Fruit fly (Drosophila melanogaster): ENCODE measurements around the gene CG4045.

Gene CG4045

DNA sequence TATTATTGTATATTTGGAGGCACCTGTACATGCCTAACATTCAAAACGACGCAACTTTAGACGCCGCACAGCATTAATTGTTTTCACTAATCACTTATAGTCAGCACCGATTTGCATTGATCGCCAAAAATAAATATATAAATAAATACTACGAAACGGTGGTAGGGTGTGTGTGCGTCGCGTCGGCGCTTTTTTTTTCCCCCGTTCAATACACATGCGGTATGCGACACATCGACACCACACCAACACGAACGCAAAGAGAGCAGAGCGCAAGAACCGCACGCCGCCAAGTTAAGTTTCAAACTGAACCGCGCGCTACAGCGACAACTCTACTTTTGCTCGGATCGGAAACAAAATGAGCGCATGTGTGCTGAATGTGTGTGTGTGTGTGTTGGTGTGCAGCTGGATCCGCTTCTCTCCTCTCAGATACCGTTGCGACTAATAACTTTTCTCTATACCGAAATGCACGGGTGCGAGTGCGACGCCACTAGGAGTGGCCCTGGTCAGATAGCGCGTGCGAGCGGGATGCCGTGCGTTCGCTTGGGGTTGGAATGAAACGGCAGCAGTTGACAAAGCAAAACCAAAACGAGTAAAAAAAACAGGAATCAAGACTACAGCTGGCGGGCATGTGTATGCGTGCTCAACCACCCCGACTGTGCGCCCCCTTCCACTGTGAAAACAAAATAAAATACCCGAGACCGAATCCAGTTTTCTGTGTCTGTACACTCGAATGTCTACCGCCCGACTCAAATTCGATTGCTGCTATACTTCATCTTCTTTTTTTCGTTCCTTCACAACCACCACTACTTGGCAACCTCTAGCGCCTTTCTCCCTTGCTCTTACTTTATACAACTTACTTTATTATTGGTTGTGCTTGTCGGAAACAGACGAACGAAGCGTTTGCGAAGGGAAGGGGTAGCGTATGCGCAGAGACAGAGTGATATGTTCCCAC lies 47.6 kb upstream of the CG4045 start, which contains the start of gene ph-d (continued):
- TF ChIP-seq Eip74EF (GFP tag; optimal IDR thresholded peaks at IDR 0.05) (no peak), nau (GFP tag; optimal IDR thresholded peaks at IDR 0.05) (peak; percentile 47), Fer3 (tag; optimal IDR thresholded peaks at IDR 0.05) (peak; percentile 31), D (optimal IDR thresholded peaks at IDR 0.05) (peak; percentile 73), D (GFP tag; optimal IDR thresholded peaks at IDR 0.05) (peak; percentile 9), CG2875 (GFP tag; optimal IDR thresholded peaks at IDR 0.05) (no peak), CG1602 (GFP tag; optimal IDR thresholded peaks at IDR 0.05) (peak; percentile 22), peb (GFP tag; IDR thresholded peaks at IDR 0.05) (no peak), HHEX (GFP tag; optimal IDR thresholded peaks at IDR 0.05) (peak; percentile 63), CG6813 (GFP tag; optimal IDR thresholded peaks at IDR 0.05) (peak; percentile 13), kah (GFP tag; optimal IDR thresholded peaks at IDR 0.05) (no peak), B-H2 (GFP tag; optimal IDR thresholded peaks at IDR 0.05) (peak; percentile 27), btn (GFP tag; optimal IDR thresholded peaks at IDR 0.05) (no peak), CG2120 (GFP tag; optimal IDR thresholded peaks at IDR 0.05) (peak; percentile 62), Dref (GFP tag; IDR thresholded peaks at IDR 0.05) (no peak), Oaz (GFP tag; IDR thresholded peaks at IDR 0.05) (no peak), ken (GFP tag; IDR thresholded peaks at IDR 0.05) (0 out of 3 replicates have a peak, but pooled peaks have one; percentile 7), gsb (GFP tag; IDR thresholded peaks at IDR 0.05) (no peak), CG2199 (GFP tag; IDR thresholded peaks at IDR 0.05) (peak; percentile 42; the same call in 1 of the 3 replicates), CG18262 (tag; optimal IDR thresholded peaks at IDR 0.05) (peak; percentile 59), CG7357 (GFP tag; IDR thresholded peaks at IDR 0.05) (no peak), bsh (GFP tag; optimal IDR thresholded peaks at IDR 0.05) (peak; percentile 55 to 71), CG1792 (GFP tag; optimal IDR thresholded peaks at IDR 0.05) (no peak), ERR (GFP tag; optimal IDR thresholded peaks at IDR 0.05) (no peak), CG30403 (GFP tag; optimal IDR thresholded peaks at IDR 0.05) (peak; percentile 42), ftz-f1 (GFP tag; optimal IDR thresholded peaks at IDR 0.05) (peak; percentile 47), CG2678 (tag; optimal IDR thresholded peaks at IDR 0.05) (peak; percentile 66), Elba2 (GFP tag; optimal IDR thresholded peaks at IDR 0.05) (no peak), toy (GFP tag; IDR thresholded peaks at IDR 0.05) (no peak), CG34422 (GFP tag; IDR thresholded peaks at IDR 0.05) (0 out of 3 replicates have a peak, but pooled peaks have one; percentile 25)

DNA sequence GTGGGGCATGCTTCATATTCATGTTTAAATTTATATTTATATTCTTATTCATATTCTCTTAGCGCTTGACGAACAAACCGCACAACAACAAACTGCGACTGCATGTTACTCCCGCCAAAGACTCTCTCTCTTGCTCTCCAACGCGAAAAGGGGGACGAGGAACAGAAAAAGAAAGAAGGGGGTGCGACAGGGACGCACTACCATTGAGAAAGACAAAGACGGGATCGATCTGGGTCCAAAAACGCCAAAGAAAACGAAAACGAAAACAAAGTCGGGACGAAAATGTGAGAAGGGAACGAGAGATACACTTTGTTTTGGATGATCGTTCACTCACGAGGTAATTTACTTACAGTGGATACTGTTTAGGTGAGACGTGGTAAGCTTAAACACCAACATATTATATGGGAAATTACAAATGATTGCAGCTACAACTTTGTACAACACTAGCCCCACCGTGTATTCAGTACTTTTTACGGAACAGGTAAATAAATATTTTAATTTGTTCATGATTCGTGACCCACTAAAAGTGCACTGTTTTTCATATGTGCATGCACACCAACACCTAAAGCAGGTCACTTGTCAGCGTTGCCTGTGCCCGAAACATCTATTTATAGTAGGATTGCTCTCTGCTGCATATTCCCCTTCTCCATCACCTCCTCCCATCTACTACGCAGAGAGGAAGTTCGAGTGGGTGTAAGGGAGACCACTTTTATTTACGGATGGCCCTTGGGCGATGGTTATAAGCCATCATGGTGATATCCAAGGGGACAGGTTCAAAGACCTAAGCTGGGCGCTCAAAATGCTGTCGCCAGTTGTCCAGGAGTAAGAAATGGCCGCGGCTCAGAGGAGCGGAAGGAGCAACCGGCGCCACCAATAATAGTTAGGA lies 46.3 kb upstream of the CG4045 start:
- peak; percentile 3 for TF ChIP-seq CG3407 (GFP tag; optimal IDR thresholded peaks at IDR 0.05)
- TF ChIP-seq Mes4 (GFP tag; optimal IDR thresholded peaks at IDR 0.05): peak; percentile 10
- TF ChIP-seq Ptx1 (GFP tag; IDR thresholded peaks at IDR 0.05): peak; percentile 34; the same call in 1 of the 2 replicates
- TF ChIP-seq crol (GFP tag; IDR thresholded peaks at IDR 0.05): no peak; the same call in 1 of the 2 replicates
- peak; percentile 63 for TF ChIP-seq gem (tag; optimal IDR thresholded peaks at IDR 0.05)
- no peak for TF ChIP-seq Hr51 (GFP tag; optimal IDR thresholded peaks at IDR 0.05)
- TF ChIP-seq CG11560 (tag; IDR thresholded peaks at IDR 0.05): no peak
- peak in 1 of 3 experiments; percentile 36 for TF ChIP-seq Stat92E (GFP tag; optimal IDR thresholded peaks at IDR 0.05)
- TF ChIP-seq tin (GFP tag; optimal IDR thresholded peaks at IDR 0.05): peak; percentile 20
- TF ChIP-seq CG2120 (GFP tag; optimal IDR thresholded peaks at IDR 0.05): peak; percentile 12
- no peak for TF ChIP-seq Spps (tag; optimal IDR thresholded peaks at IDR 0.05)
- no peak for TF ChIP-seq ap (GFP tag; IDR thresholded peaks at IDR 0.05)
- no peak for TF ChIP-seq bowl (GFP tag; IDR thresholded peaks at IDR 0.05)
- TF ChIP-seq CG10979 (tag; optimal IDR thresholded peaks at IDR 0.05): peak; percentile 56
- no peak for TF ChIP-seq CG12299 (tag; optimal IDR thresholded peaks at IDR 0.05)
- no peak for TF ChIP-seq run (tag; optimal IDR thresholded peaks at IDR 0.05)
- TF ChIP-seq CG17359 (tag; optimal IDR thresholded peaks at IDR 0.05): peak; percentile 38
- no peak for TF ChIP-seq Dp (GFP tag; optimal IDR thresholded peaks at IDR 0.05)

Data from whole organism, embryonic.